Worm (Caenorhabditis elegans) whole organism, L4 larva: ENCODE results near the gene cyp-14A1.

Experiments
- F37D6.2 ChIP-seq: sonication (generic microtip); optimal IDR thresholded peaks from 2 replicates; lab custom pipeline; 2016; ENCODE audit warnings: mild to moderate bottlenecking, missing genetic modification characterization, missing compliant biosample characterization
- F44E2.7 ChIP-seq: fragments of 200-800 bp; sonication (Bioruptor generic); IDR thresholded peaks from 2 replicates; pipeline ENCODE4 v2.1.2; 2022; ENCODE audit warnings: missing genetic modification characterization, missing compliant biosample characterization
- R02D3.7 ChIP-seq: fragments of 150-350 bp; sonication (generic microtip); optimal IDR thresholded peaks from 3 replicates; lab custom pipeline; 2014; ENCODE audit warnings: missing biosample characterization, missing genetic modification characterization
- Y5F2A.4 ChIP-seq: fragments of 200-800 bp; sonication (Bioruptor generic); optimal IDR thresholded peaks from 2 replicates; lab custom pipeline; 2018; ENCODE audit warnings: mild to moderate bottlenecking, missing genetic modification characterization, missing compliant biosample characterization
- Y75B8A.6 ChIP-seq: fragments of 200-800 bp; sonication (Bioruptor generic); IDR thresholded peaks from 2 replicates; pipeline ENCODE4 v1.3.6; 2022; ENCODE audit warnings: missing genetic modification reagents, missing genetic modification characterization, missing compliant biosample characterization
- aha-1 ChIP-seq: fragments of 150-350 bp; peaks from one replicate; lab custom pipeline; 2014; ENCODE audit warnings: missing biosample characterization, missing genetic modification characterization
- aly-2 ChIP-seq: sonication (generic microtip); optimal IDR thresholded peaks from 2 replicates; lab custom pipeline; 2018; ENCODE audit warnings: missing biosample characterization, missing genetic modification characterization
- ama-1 ChIP-seq: fragments of 150-350 bp; optimal IDR thresholded peaks from 2 replicates; lab custom pipeline; 2014; ENCODE audit warnings: inconsistent platforms, mixed read lengths
- arid-1 ChIP-seq: fragments of 200-800 bp; sonication (Bioruptor generic); conservative IDR thresholded peaks from 2 replicates; pipeline ENCODE4 v1.3.6; 2022; ENCODE audit warnings: missing genetic modification reagents, missing genetic modification characterization, missing compliant biosample characterization
- ceh-44 ChIP-seq: fragments of 200-800 bp; sonication (Bioruptor generic); IDR thresholded peaks from 2 replicates; pipeline ENCODE4 v1.3.6; 2022; ENCODE audit warnings: missing genetic modification reagents, missing genetic modification characterization, missing compliant biosample characterization
- dmd-9 ChIP-seq: fragments of 200-800 bp; sonication (Bioruptor generic); IDR thresholded peaks from 2 replicates; pipeline ENCODE4 v1.3.6; 2022; ENCODE audit warnings: missing genetic modification reagents, missing genetic modification characterization, missing compliant biosample characterization
- dve-1 ChIP-seq: sonication (generic microtip); optimal IDR thresholded peaks from 2 replicates; lab custom pipeline; 2017; ENCODE audit warnings: antibody characterized with exemption, mild to moderate bottlenecking, missing genetic modification characterization, missing compliant biosample characterization; ENCODE audit not compliant: insufficient read depth
- fkh-10 ChIP-seq: fragments of 150-350 bp; optimal IDR thresholded peaks from 2 replicates; lab custom pipeline; 2014; ENCODE audit warnings: missing biosample characterization, missing genetic modification reagents, missing genetic modification characterization
- fos-1 ChIP-seq: fragments of 150-350 bp; optimal IDR thresholded peaks from 2 replicates; lab custom pipeline; 2014; ENCODE audit warnings: missing biosample characterization, missing genetic modification characterization
- gei-8 ChIP-seq: fragments of 200-800 bp; sonication (Bioruptor generic); optimal IDR thresholded peaks from 2 replicates; lab custom pipeline; 2018; ENCODE audit warnings: mild to moderate bottlenecking, missing genetic modification characterization, missing compliant biosample characterization
- lin-29 ChIP-seq: fragments of 200-800 bp; sonication (Bioruptor generic); IDR thresholded peaks from 2 replicates; pipeline ENCODE4 v1.3.6; 2022; ENCODE audit warnings: missing genetic modification reagents, missing genetic modification characterization, missing compliant biosample characterization
- mdt-29 ChIP-seq: fragments of 200-800 bp; sonication (Bioruptor generic); IDR thresholded peaks from 2 replicates; pipeline ENCODE4 v1.3.6; 2022; ENCODE audit warnings: missing genetic modification reagents, missing genetic modification characterization, missing compliant biosample characterization
- mxl-3 ChIP-seq: fragments of 200-800 bp; sonication (Bioruptor generic); optimal IDR thresholded peaks from 2 replicates; lab custom pipeline; 2018; ENCODE audit warnings: mild to moderate bottlenecking, missing genetic modification characterization, missing compliant biosample characterization
- nhr-10 ChIP-seq: fragments of 150-350 bp; optimal IDR thresholded peaks from 2 replicates; lab custom pipeline; 2014; ENCODE audit warnings: missing biosample characterization, missing genetic modification characterization
- nhr-11 ChIP-seq: fragments of 150-350 bp; optimal IDR thresholded peaks from 2 replicates; lab custom pipeline; 2014; ENCODE audit warnings: missing biosample characterization, missing genetic modification characterization
- nhr-111 ChIP-seq: fragments of 200-800 bp; sonication (Bioruptor generic); optimal IDR thresholded peaks from 2 replicates; lab custom pipeline; 2018; ENCODE audit warnings: mild to moderate bottlenecking, missing genetic modification characterization, missing compliant biosample characterization
- nhr-237 ChIP-seq: sonication (generic microtip); optimal IDR thresholded peaks from 2 replicates; lab custom pipeline; 2017; ENCODE audit warnings: missing biosample characterization, missing genetic modification characterization
- nhr-25 ChIP-seq: sonication (generic microtip); optimal IDR thresholded peaks from 2 replicates; lab custom pipeline; 2017; ENCODE audit warnings: missing genetic modification characterization, mild to moderate bottlenecking, missing compliant biosample characterization, antibody characterized with exemption, moderate library complexity, borderline replicate concordance; ENCODE audit not compliant: insufficient read depth
- nhr-76 ChIP-seq: fragments of 150-350 bp; optimal IDR thresholded peaks from 2 replicates; lab custom pipeline; 2014; ENCODE audit warnings: missing biosample characterization, missing genetic modification characterization
- pqm-1 ChIP-seq: sonication (generic microtip); optimal IDR thresholded peaks from 2 replicates; lab custom pipeline; 2017; ENCODE audit warnings: missing biosample characterization, missing genetic modification characterization
- rbr-2 ChIP-seq: sonication (generic microtip); optimal IDR thresholded peaks from 2 replicates; lab custom pipeline; 2016; ENCODE audit warnings: missing genotype, missing genetic modification characterization, missing compliant biosample characterization
- saeg-2 ChIP-seq: fragments of 200-800 bp; sonication (Bioruptor generic); IDR thresholded peaks from 2 replicates; pipeline ENCODE4 v1.3.6; 2022; ENCODE audit warnings: missing genetic modification reagents, missing genetic modification characterization, missing compliant biosample characterization
- sdz-12 ChIP-seq: fragments of 200-800 bp; sonication (Bioruptor generic); optimal IDR thresholded peaks from 2 replicates; lab custom pipeline; 2018; ENCODE audit warnings: mild to moderate bottlenecking, missing genetic modification characterization, missing compliant biosample characterization
- set-16 ChIP-seq: fragments of 200-800 bp; sonication (Bioruptor generic); IDR thresholded peaks from 2 replicates; pipeline ENCODE4 v1.3.6; 2022; ENCODE audit warnings: missing genetic modification reagents, missing genetic modification characterization, missing compliant biosample characterization
- skn-1 ChIP-seq: fragments of 150-350 bp; optimal IDR thresholded peaks from 2 replicates; lab custom pipeline; 2014; ENCODE audit warnings: missing biosample characterization, missing genetic modification characterization
- snpc-4 ChIP-seq: fragments of 150-350 bp; optimal IDR thresholded peaks from 2 replicates; lab custom pipeline; 2014; ENCODE audit warnings: missing biosample characterization, missing genetic modification characterization
- spr-3 ChIP-seq: fragments of 200-800 bp; sonication (Bioruptor generic); optimal IDR thresholded peaks from 2 replicates; lab custom pipeline; 2018; ENCODE audit warnings: mild to moderate bottlenecking, missing genetic modification characterization, missing compliant biosample characterization
- tag-97 ChIP-seq: fragments of 200-800 bp; sonication (Bioruptor generic); IDR thresholded peaks from 2 replicates; pipeline ENCODE4 v1.3.6; 2022; ENCODE audit warnings: missing genetic modification characterization, missing compliant biosample characterization
- tra-1 ChIP-seq: fragments of 200-800 bp; sonication (Bioruptor generic); IDR thresholded peaks from 2 replicates; pipeline ENCODE4 v1.3.6; 2022; ENCODE audit warnings: missing genetic modification reagents, missing genetic modification characterization, missing compliant biosample characterization
- unc-130 ChIP-seq: sonication (generic microtip); optimal IDR thresholded peaks from 2 replicates; lab custom pipeline; 2016; ENCODE audit warnings: missing genetic modification reagents, missing genetic modification characterization, missing compliant biosample characterization
- unc-39 ChIP-seq: sonication (generic microtip); optimal IDR thresholded peaks from 2 replicates; lab custom pipeline; 2017; ENCODE audit warnings: missing biosample characterization, missing genetic modification characterization
- vab-7 ChIP-seq: fragments of 200-800 bp; sonication (Bioruptor generic); IDR thresholded peaks from 2 replicates; pipeline ENCODE4 v1.3.6; 2022; ENCODE audit warnings: missing genetic modification reagents, missing genetic modification characterization, missing compliant biosample characterization
- zfp-3 ChIP-seq: fragments of 200-800 bp; sonication (Bioruptor generic); conservative IDR thresholded peaks from 2 replicates; pipeline ENCODE4 v1.3.6; 2022; ENCODE audit warnings: missing genetic modification reagents, missing genetic modification characterization, missing compliant biosample characterization
- zip-11 ChIP-seq: fragments of 200-800 bp; sonication (Bioruptor generic); IDR thresholded peaks from 2 replicates; pipeline ENCODE4 v1.3.6; 2022; ENCODE audit warnings: missing genetic modification characterization, missing compliant biosample characterization
- zip-2 ChIP-seq: fragments of 150-350 bp; optimal IDR thresholded peaks from 2 replicates; lab custom pipeline; 2014; ENCODE audit warnings: missing biosample characterization, missing genetic modification characterization
- ztf-11 ChIP-seq: fragments of 150-350 bp; optimal IDR thresholded peaks from 2 replicates; lab custom pipeline; 2014; ENCODE audit warnings: missing biosample characterization, missing genetic modification characterization

The cyp-14A1 gene

DNA sequence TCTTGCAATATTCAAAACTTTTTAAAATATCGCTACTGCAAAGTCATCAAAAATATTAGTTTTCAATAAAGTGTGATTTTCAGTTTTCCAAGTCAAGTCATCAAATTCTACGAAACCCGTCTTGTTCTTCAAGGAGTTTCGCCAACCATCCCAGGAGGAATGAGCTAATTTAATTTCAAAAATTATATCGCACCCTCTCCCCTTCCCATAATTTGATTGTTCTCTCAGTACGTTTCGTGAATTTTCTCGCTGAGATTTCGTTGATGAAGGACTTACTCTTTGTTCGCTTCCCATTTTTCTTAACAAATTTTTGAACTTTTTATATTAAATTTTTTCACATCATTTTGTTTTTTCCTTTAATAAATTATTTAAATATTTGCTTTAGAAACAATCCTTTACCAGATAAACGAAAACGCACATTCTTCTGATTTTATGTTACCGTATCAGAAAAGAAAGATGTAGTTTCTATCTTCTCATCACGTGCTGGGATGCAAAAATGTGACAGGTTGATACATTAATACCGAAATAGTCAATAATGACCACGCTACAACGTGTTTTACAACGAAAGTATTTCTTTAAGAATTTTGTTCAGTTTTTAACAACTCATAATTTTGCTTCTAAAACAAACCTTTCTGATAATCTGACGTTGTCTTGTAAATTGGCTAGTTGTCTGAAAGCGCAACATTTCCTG is 20.3 kb downstream of the cyp-14A1 start (continued):
- TF ChIP-seq lin-29 (no peak), ztf-11 (no peak)

DNA sequence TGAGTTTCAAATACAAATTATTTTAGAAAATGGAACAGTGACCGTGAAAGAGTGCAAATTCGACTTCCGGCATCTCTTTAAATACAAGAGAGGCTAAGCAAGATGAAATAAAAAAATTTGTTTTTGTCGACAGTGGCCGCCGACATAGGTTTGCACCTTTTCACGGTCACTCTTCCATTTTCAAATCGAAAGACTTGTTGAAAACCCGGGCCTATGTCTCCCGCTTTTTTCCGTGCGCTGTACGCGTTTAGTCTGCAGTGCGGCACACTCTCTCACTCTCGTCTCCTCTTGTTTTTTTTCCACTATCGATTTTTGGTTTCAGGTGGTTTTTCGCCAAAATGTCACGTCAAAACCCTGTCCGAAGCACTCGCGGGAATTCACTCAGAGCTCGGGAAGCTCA is 22.1 kb downstream of the cyp-14A1 start, which contains the start of gene hpl-1:
TSS of gene hpl-1 (plus strand) at position 301 of the 400 bp plus-strand sequence.
- TF ChIP-seq spr-3 (GFP tag; lab: Kevin White, UChicago) (no peak), saeg-2 (GFP tag; lab: Robert Waterston, UW) (no peak), zfp-3 (GFP tag; lab: Robert Waterston, UW) (no peak), nhr-237 (tag; lab: Kevin White, UChicago) (no peak), rbr-2 (tag; lab: Kevin White, UChicago) (no peak), zip-11 (no peak), tag-97 (GFP tag; lab: Robert Waterston, UW) (no peak), R02D3.7 (tag; lab: Kevin White, UChicago) (no peak), zip-2 (tag; lab: Kevin White, UChicago) (no peak), aha-1 (tag; lab: Kevin White, UChicago) (no peak), mxl-3 (GFP tag; lab: Kevin White, UChicago) (no peak), aly-2 (tag; lab: Kevin White, UChicago) (no peak), ceh-44 (GFP tag; lab: Robert Waterston, UW) (no peak), nhr-10 (tag; lab: Kevin White, UChicago) (no peak), Y75B8A.6 (GFP tag; lab: Robert Waterston, UW) (no peak)

DNA sequence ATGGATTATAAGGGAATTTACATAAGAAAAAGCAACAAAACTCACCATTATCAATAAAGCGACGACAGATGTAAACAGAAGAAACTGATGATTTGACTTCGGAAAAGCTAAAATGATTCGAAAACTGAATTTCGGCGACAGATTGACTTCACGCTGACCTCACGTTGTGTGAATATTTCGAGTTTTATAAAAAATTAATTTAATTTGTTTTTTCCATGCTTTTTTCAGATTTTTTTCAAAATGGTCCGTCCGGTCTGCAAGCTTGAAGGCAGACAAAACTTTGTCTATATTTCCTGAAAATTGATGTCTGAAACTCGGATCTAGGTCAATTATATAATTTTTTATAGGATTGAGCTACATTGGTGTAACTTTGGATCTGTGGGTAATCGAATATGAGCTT is 24.9 kb downstream of the cyp-14A1 start, which contains the start of gene K08H2.5:
TSS of gene K08H2.5 (minus strand) at position 101 of the 400 bp plus-strand sequence.
- TF ChIP-seq F37D6.2 (tag; lab: Kevin White, UChicago) (no peak), nhr-76 (no peak), fos-1 (tag; lab: Kevin White, UChicago) (no peak), tra-1 (GFP tag; lab: Robert Waterston, UW) (no peak), pqm-1 (tag; lab: Kevin White, UChicago) (no peak), F44E2.7 (GFP tag; lab: Robert Waterston, UW) (no peak), nhr-25 (no peak), skn-1 (tag; lab: Kevin White, UChicago) (no peak), tag-97 (GFP tag; lab: Robert Waterston, UW) (no peak), nhr-111 (no peak), sdz-12 (GFP tag; lab: Kevin White, UChicago) (no peak), snpc-4 (tag; lab: Kevin White, UChicago) (no peak), nhr-11 (tag; lab: Kevin White, UChicago) (no peak), unc-130 (GFP tag; lab: Kevin White, UChicago) (no peak), gei-8 (GFP tag; lab: Kevin White, UChicago) (no peak), dmd-9 (GFP tag; lab: Robert Waterston, UW) (no peak), mdt-29 (GFP tag; lab: Robert Waterston, UW) (no peak), ama-1 (lab: Kevin White, UChicago) (no peak), arid-1 (GFP tag; lab: Robert Waterston, UW) (no peak), set-16 (GFP tag; lab: Robert Waterston, UW) (no peak)

DNA sequence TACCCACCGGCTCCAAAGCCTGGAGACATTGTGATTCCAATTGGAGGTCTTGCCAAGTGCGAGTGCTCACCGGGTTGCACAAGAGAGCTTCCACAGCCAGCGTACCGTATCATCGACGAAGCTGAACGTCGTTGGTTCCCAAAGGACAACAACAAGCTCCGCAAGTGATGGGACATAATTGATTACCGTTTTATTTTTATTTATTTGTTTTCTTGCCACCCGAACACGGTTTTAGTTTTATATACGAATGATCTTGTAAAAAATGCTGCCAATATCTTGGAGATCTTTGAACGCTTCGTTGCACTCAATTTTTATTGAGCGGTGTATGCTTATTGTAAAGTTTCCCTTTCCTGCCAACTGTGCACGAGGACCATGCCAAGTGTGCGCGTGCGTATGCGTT is 29.0 kb downstream of the cyp-14A1 start, which contains the start of gene K08H2.4:
TSS of gene K08H2.4 (plus strand) at position 301 of the 400 bp plus-strand sequence.
- no peak for TF ChIP-seq Y5F2A.4
- TF ChIP-seq dve-1: no peak
- TF ChIP-seq aly-2 (tag; lab: Kevin White, UChicago): no peak
- TF ChIP-seq fkh-10: no peak
- no peak for TF ChIP-seq unc-39 (tag; lab: Kevin White, UChicago)
- no peak for TF ChIP-seq vab-7 (GFP tag; lab: Robert Waterston, UW)
- TF ChIP-seq, all 104 proteins: peak for 0
